Fruit fly (Drosophila melanogaster): ENCODE data around the gene CG6040.

The CG6040 gene

DNA sequence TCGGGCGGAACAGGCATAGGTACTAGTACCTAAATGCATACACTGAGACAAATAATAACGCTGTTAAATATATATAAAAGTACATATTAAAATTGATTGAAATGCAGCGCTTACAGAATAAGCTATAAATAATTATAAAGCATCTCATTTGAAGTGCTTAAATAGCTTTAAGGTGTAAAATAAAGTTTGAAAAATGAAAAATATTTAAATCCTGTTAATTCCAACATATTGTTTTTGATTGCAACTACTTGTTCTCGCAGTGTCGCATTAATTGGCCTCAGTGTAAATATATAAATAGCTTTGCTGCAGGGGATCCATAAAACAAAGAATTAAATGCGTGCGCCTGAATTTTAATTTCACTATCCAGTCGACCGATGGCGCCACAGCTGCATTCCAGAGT lies 38.4 kb upstream of the CG6040 start:
- TF ChIP-seq CG1621 (tag; optimal IDR thresholded peaks at IDR 0.05) (no peak), achi (GFP tag; optimal IDR thresholded peaks at IDR 0.05) (no peak), CG3919 (GFP tag; optimal IDR thresholded peaks at IDR 0.05) (no peak), Hr38 (GFP tag; optimal IDR thresholded peaks at IDR 0.05) (no peak), acj6 (GFP tag; optimal IDR thresholded peaks at IDR 0.05) (no peak), fkh (GFP tag; optimal IDR thresholded peaks at IDR 0.05) (no peak), CG10669 (GFP tag; optimal IDR thresholded peaks at IDR 0.05) (peak; percentile 12), lz (GFP tag; optimal IDR thresholded peaks at IDR 0.05) (no peak), Sox102F (GFP tag; optimal IDR thresholded peaks at IDR 0.05) (no peak), Ets21C (GFP tag; optimal IDR thresholded peaks at IDR 0.05) (no peak), Eip93F (GFP tag; optimal IDR thresholded peaks at IDR 0.05) (no peak), CG3032 (tag; optimal IDR thresholded peaks at IDR 0.05) (peak; percentile 22), Sox14 (GFP tag; optimal IDR thresholded peaks at IDR 0.05) (no peak), CG16779 (tag; optimal IDR thresholded peaks at IDR 0.05) (no peak), Hr39 (GFP tag; optimal IDR thresholded peaks at IDR 0.05) (no peak), CG31627 (GFP tag; optimal IDR thresholded peaks at IDR 0.05) (no peak), CG4318 (GFP tag; optimal IDR thresholded peaks at IDR 0.05) (no peak), ss (GFP tag; optimal IDR thresholded peaks at IDR 0.05) (no peak), CG6854 (GFP tag; optimal IDR thresholded peaks at IDR 0.05) (no peak), dac (GFP tag; optimal IDR thresholded peaks at IDR 0.05) (no peak), dsx (GFP tag; optimal IDR thresholded peaks at IDR 0.05; ENCODE audit: poor library complexity, severe bottlenecking) (peak; percentile 20), Hr4 (GFP tag; optimal IDR thresholded peaks at IDR 0.05) (peak; percentile 0), net (GFP tag; optimal IDR thresholded peaks at IDR 0.05) (no peak), topi (GFP tag; optimal IDR thresholded peaks at IDR 0.05) (no peak), CG6163 (GFP tag; IDR thresholded peaks at IDR 0.05) (no peak), spab (GFP tag; optimal IDR thresholded peaks at IDR 0.05) (no peak), CG6792 (GFP tag; optimal IDR thresholded peaks at IDR 0.05) (no peak), CG32006 (GFP tag; optimal IDR thresholded peaks at IDR 0.05) (peak; percentile 26), CG11294 (GFP tag; IDR thresholded peaks at IDR 0.05) (no peak), CG8319 (GFP tag; optimal IDR thresholded peaks at IDR 0.05) (no peak), CG7368 (GFP tag; optimal IDR thresholded peaks at IDR 0.05) (no peak), fd85E (GFP tag; optimal IDR thresholded peaks at IDR 0.05) (no peak), Lpt (GFP tag; optimal IDR thresholded peaks at IDR 0.05) (no peak), CG6808 (GFP tag; optimal IDR thresholded peaks at IDR 0.05) (peak; percentile 4), Ets96B (tag; optimal IDR thresholded peaks at IDR 0.05) (peak; percentile 52), CG6276 (GFP tag; optimal IDR thresholded peaks at IDR 0.05) (no peak), fd59A (GFP tag; optimal IDR thresholded peaks at IDR 0.05) (no peak), CG11762 (GFP tag; optimal IDR thresholded peaks at IDR 0.05; ENCODE audit: insufficient read depth) (no peak), Sox15 (GFP tag; optimal IDR thresholded peaks at IDR 0.05) (no peak), Eip78C (GFP tag) (peak; percentile 61), Met (GFP tag; optimal IDR thresholded peaks at IDR 0.05) (no peak), eg (GFP tag; IDR thresholded peaks at IDR 0.05) (peak; percentile 36; the same call in 1 of the 3 replicates), CG8632 (GFP tag; optimal IDR thresholded peaks at IDR 0.05) (no peak), pdm3 (GFP tag; optimal IDR thresholded peaks at IDR 0.05) (no peak), CG9139 (GFP tag; optimal IDR thresholded peaks at IDR 0.05) (no peak), CG15336 (GFP tag; IDR thresholded peaks at IDR 0.05) (peak; percentile 56), Blimp-1 (GFP tag; optimal IDR thresholded peaks at IDR 0.05) (no peak), salr (GFP tag; optimal IDR thresholded peaks at IDR 0.05) (no peak), Eip75B (GFP tag; optimal IDR thresholded peaks at IDR 0.05) (peak; percentile 17), svp (GFP tag) (peak; percentile 55), CG10631 (GFP tag; optimal IDR thresholded peaks at IDR 0.05) (no peak), CG34406 (GFP tag; optimal IDR thresholded peaks at IDR 0.05) (no peak), Gug (GFP tag; IDR thresholded peaks at IDR 0.05) (no peak)

All from whole organism, prepupa.